Worm (Caenorhabditis elegans) whole organism, L2 larva: Measurements from ENCODE around the gene Y53F4B.39.

ENCODE experiments used
- C34F6.9 ChIP-seq: fragments of 150-350 bp; optimal IDR thresholded peaks from 2 replicates; lab custom pipeline; 2014; ENCODE audit warnings: missing biosample characterization, missing genetic modification characterization
- F13H6.1 ChIP-seq: sonication (generic microtip); optimal IDR thresholded peaks from 2 replicates; lab custom pipeline; 2016; ENCODE audit warnings: missing genetic modification characterization, missing compliant biosample characterization
- Y55F3AM.14 ChIP-seq: fragments of 200-800 bp; sonication (Bioruptor generic); optimal IDR thresholded peaks from 2 replicates; lab custom pipeline; 2018; ENCODE audit warnings: mild to moderate bottlenecking, missing genetic modification characterization, missing compliant biosample characterization
- ZK546.5 ChIP-seq: sonication (generic microtip); optimal IDR thresholded peaks from 2 replicates; lab custom pipeline; 2017; ENCODE audit warnings: missing biosample characterization, missing genetic modification characterization
- alr-1 ChIP-seq: fragments of 150-350 bp; optimal IDR thresholded peaks from 2 replicates; lab custom pipeline; 2014; ENCODE audit warnings: missing biosample characterization, missing genetic modification characterization
- ama-1 ChIP-seq: fragments of 150-350 bp; optimal IDR thresholded peaks from 2 replicates; lab custom pipeline; 2018; ENCODE audit warnings: inconsistent platforms
- blmp-1 ChIP-seq: sonication (generic microtip); optimal IDR thresholded peaks from 2 replicates; lab custom pipeline; 2017; ENCODE audit warnings: missing genetic modification characterization, mild to moderate bottlenecking, missing compliant biosample characterization, antibody characterized with exemption, moderate library complexity; ENCODE audit not compliant: insufficient read depth
- ceh-16 ChIP-seq: fragments of 150-350 bp; optimal IDR thresholded peaks from 2 replicates; lab custom pipeline; 2014; ENCODE audit warnings: missing biosample characterization, missing genetic modification characterization
- crh-2 ChIP-seq: sonication (generic microtip); optimal IDR thresholded peaks from 2 replicates; lab custom pipeline; 2017; ENCODE audit warnings: missing biosample characterization, missing genetic modification characterization
- dmd-4 ChIP-seq: sonication (generic microtip); optimal IDR thresholded peaks from 2 replicates; lab custom pipeline; 2017; ENCODE audit warnings: missing biosample characterization, missing genetic modification characterization
- egl-27 ChIP-seq: sonication (generic microtip); optimal IDR thresholded peaks from 3 replicates; lab custom pipeline; 2017; ENCODE audit warnings: missing biosample characterization, missing genetic modification reagents, missing genetic modification characterization
- elt-3 ChIP-seq: sonication (generic microtip); optimal IDR thresholded peaks from 2 replicates; lab custom pipeline; 2017; ENCODE audit warnings: missing biosample characterization, missing genetic modification characterization
- gmeb-1 ChIP-seq: fragments of 150-350 bp; optimal IDR thresholded peaks from 2 replicates; lab custom pipeline; 2014; ENCODE audit warnings: missing biosample characterization, missing genetic modification characterization
- lin-11 ChIP-seq: fragments of 150-350 bp; sonication (generic microtip); optimal IDR thresholded peaks from 2 replicates; lab custom pipeline; 2014; ENCODE audit warnings: missing biosample characterization, missing genetic modification characterization, inconsistent platforms, mixed read lengths
- lin-13 ChIP-seq: fragments of 150-350 bp; optimal IDR thresholded peaks from 2 replicates; lab custom pipeline; 2014; ENCODE audit warnings: missing biosample characterization, missing genetic modification reagents, missing genetic modification characterization
- lin-39 ChIP-seq: fragments of 150-350 bp; optimal IDR thresholded peaks from 2 replicates; lab custom pipeline; 2014; ENCODE audit warnings: missing biosample characterization, missing genetic modification reagents, missing genetic modification characterization
- lsy-2 ChIP-seq, 2 experiments: fragments of 150-350 bp in 1 of 2; sonication (generic microtip) in 1 of 2; optimal IDR thresholded peaks; 2 replicates each; lab custom pipeline; 2014 to 2017; ENCODE audit warnings: missing biosample characterization in 2 of 2, missing genetic modification characterization in 2 of 2
- mab-5 ChIP-seq: fragments of 150-350 bp; optimal IDR thresholded peaks from 2 replicates; lab custom pipeline; 2014; ENCODE audit warnings: missing biosample characterization, missing genetic modification characterization
- mbf-1 ChIP-seq: sonication (generic microtip); optimal IDR thresholded peaks from 2 replicates; lab custom pipeline; 2017; ENCODE audit warnings: missing biosample characterization, missing genetic modification characterization
- mdl-1 ChIP-seq, 2 experiments: fragments of 150-350 bp in 1 of 2; sonication (generic microtip) in 1 of 2; optimal IDR thresholded peaks; 2 replicates each; lab custom pipeline; 2017; ENCODE audit warnings: missing biosample characterization in 2 of 2, missing genetic modification characterization in 2 of 2
- nhr-11 ChIP-seq: fragments of 150-350 bp; optimal IDR thresholded peaks from 2 replicates; lab custom pipeline; 2014; ENCODE audit warnings: missing biosample characterization, missing genetic modification characterization
- nhr-12 ChIP-seq: fragments of 150-350 bp; optimal IDR thresholded peaks from 2 replicates; lab custom pipeline; 2014; ENCODE audit warnings: missing biosample characterization, missing genetic modification characterization
- nhr-129 ChIP-seq: fragments of 150-350 bp; optimal IDR thresholded peaks from 2 replicates; lab custom pipeline; 2014; ENCODE audit warnings: missing biosample characterization, missing genetic modification characterization
- nhr-21 ChIP-seq: fragments of 150-350 bp; optimal IDR thresholded peaks from 2 replicates; lab custom pipeline; 2014; ENCODE audit warnings: missing biosample characterization, missing genetic modification characterization
- nhr-23 ChIP-seq: fragments of 150-350 bp; optimal IDR thresholded peaks from 2 replicates; lab custom pipeline; 2014; ENCODE audit warnings: missing biosample characterization, missing genetic modification reagents, missing genetic modification characterization
- nhr-237 ChIP-seq: fragments of 150-350 bp; optimal IDR thresholded peaks from 2 replicates; lab custom pipeline; 2014; ENCODE audit warnings: missing biosample characterization, missing genetic modification characterization
- nhr-25 ChIP-seq: fragments of 150-350 bp; sonication (generic microtip); optimal IDR thresholded peaks from 3 replicates; lab custom pipeline; 2014; ENCODE audit warnings: missing biosample characterization, missing genetic modification characterization
- nhr-6 ChIP-seq: fragments of 150-350 bp; optimal IDR thresholded peaks from 2 replicates; lab custom pipeline; 2014; ENCODE audit warnings: missing biosample characterization, missing genetic modification characterization
- nhr-77 ChIP-seq: fragments of 150-350 bp; optimal IDR thresholded peaks from 2 replicates; lab custom pipeline; 2014; ENCODE audit warnings: missing biosample characterization, missing genetic modification characterization
- peb-1 ChIP-seq: fragments of 150-350 bp; optimal IDR thresholded peaks from 2 replicates; lab custom pipeline; 2014; ENCODE audit warnings: missing biosample characterization, missing genetic modification characterization
- sem-4 ChIP-seq: fragments of 150-350 bp; optimal IDR thresholded peaks from 2 replicates; lab custom pipeline; 2014; ENCODE audit warnings: missing biosample characterization, missing genetic modification reagents, missing genetic modification characterization
- skn-1 ChIP-seq: sonication (generic microtip); optimal IDR thresholded peaks from 2 replicates; lab custom pipeline; 2017; ENCODE audit warnings: missing biosample characterization, missing genetic modification characterization
- sma-3 ChIP-seq: sonication (generic microtip); optimal IDR thresholded peaks from 2 replicates; lab custom pipeline; 2016; ENCODE audit warnings: missing genetic modification reagents, missing genetic modification characterization, missing compliant biosample characterization
- sma-9 ChIP-seq, 2 experiments: fragments of 150-350 bp in 1 of 2; sonication (generic microtip) in 1 of 2; optimal IDR thresholded peaks; 2 replicates each; lab custom pipeline; 2014 to 2016; ENCODE audit warnings: missing genetic modification characterization in 2 of 2, mild to moderate bottlenecking in 1 of 2, missing biosample characterization in 1 of 2, missing compliant biosample characterization in 1 of 2, missing genetic modification reagents in 1 of 2, moderate library complexity in 1 of 2
- snpc-4 ChIP-seq: fragments of 150-350 bp; optimal IDR thresholded peaks from 2 replicates; lab custom pipeline; 2014; ENCODE audit warnings: missing biosample characterization, missing genetic modification characterization
- unc-39 ChIP-seq: fragments of 150-350 bp; optimal IDR thresholded peaks from 2 replicates; lab custom pipeline; 2014; ENCODE audit warnings: missing biosample characterization, missing genetic modification characterization
- zag-1 ChIP-seq: fragments of 150-350 bp; optimal IDR thresholded peaks from 2 replicates; lab custom pipeline; 2014; ENCODE audit warnings: missing biosample characterization, missing genetic modification characterization
- ztf-1 ChIP-seq: fragments of 200-800 bp; sonication (Bioruptor generic); conservative IDR thresholded peaks from 2 replicates; pipeline ENCODE4 v1.3.6; 2022; ENCODE audit warnings: missing genetic modification characterization, missing compliant biosample characterization

Y53F4B.39 gene

DNA sequence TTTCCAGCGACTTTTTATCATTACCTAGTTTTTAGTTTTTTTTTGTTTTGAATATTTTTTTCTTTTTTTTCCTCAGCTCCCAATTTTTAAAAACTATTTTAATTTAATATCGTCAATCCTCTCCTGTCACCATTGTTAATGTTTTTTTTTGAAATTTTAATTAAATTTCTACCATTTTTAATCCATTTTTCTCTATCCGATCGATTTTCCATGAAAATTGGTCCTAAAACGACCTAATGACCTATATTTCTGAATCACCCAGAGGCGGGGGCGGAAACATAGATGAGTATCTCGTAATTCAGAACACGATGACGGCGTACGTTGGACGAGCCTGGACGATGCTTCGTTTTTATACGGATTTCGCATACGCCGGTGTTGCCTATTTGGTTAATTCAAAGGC, at the start of gene Y53F4B.39:
Gene Y53F4B.39, plus strand, starts transcription at position 301 of the 400 bp plus-strand sequence.
- TF ChIP-seq nhr-11 (tag; lab: Kevin White, UChicago) (no peak), nhr-237 (tag; lab: Kevin White, UChicago) (no peak), mbf-1 (tag; lab: Kevin White, UChicago) (no peak), mdl-1 (tag; optimal IDR thresholded peaks at IDR 0.05; lab: Kevin White, UChicago) (no peak), snpc-4 (tag; lab: Kevin White, UChicago) (no peak), lin-13 (GFP tag; lab: Kevin White, UChicago) (no peak), nhr-12 (tag; lab: Kevin White, UChicago) (no peak), zag-1 (tag; lab: Kevin White, UChicago) (no peak), nhr-25 (tag; lab: Kevin White, UChicago) (no peak), lin-11 (tag; lab: Kevin White, UChicago) (no peak), elt-3 (no peak)
- TF ChIP-seq, all 48 proteins: peak for 0

DNA sequence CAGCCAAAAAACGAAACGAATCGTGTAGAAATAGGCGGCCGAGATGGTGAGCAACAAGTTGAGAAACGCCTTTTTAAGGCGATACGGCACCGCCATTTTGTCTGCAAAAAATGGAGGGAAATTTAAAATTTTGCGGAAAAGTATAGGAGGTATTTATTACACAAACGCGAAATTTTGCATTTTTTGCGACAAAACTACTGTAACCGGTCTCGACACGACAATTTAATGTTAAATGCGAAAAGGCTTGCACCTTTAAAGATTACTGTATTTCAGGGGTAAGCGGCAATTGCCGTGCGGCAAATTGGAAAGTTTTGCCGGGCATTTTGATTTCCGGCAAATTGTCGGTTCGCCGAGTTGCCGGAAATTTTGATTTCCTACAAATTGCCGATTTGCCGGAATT, 38.4 kb upstream of the Y53F4B.39 start, which contains the start of gene Y53F4B.18:
Gene Y53F4B.18, minus strand, starts transcription at position 101 of the 400 bp plus-strand sequence.
- TF ChIP-seq gmeb-1 = no peak
- no peak for TF ChIP-seq Y55F3AM.14 (GFP tag; lab: Kevin White, UChicago)
- no peak for TF ChIP-seq nhr-23 (tag; lab: Kevin White, UChicago)
- TF ChIP-seq peb-1 = no peak
- TF ChIP-seq lin-13 (GFP tag; lab: Kevin White, UChicago) = no peak
- no peak for TF ChIP-seq egl-27 (tag; lab: Kevin White, UChicago)
- no peak for TF ChIP-seq alr-1 (tag; lab: Kevin White, UChicago)
- TF ChIP-seq nhr-6 (tag; lab: Kevin White, UChicago) = no peak
- no peak for TF ChIP-seq nhr-237 (tag; lab: Kevin White, UChicago)
- TF ChIP-seq nhr-129 (tag; lab: Kevin White, UChicago) = no peak
- TF ChIP-seq ceh-16 (tag; lab: Kevin White, UChicago) = no peak
- TF ChIP-seq nhr-25 (tag; lab: Kevin White, UChicago) = no peak
- no peak for TF ChIP-seq mab-5
- TF ChIP-seq dmd-4 (tag; lab: Kevin White, UChicago) = no peak
- no peak for TF ChIP-seq nhr-21
- TF ChIP-seq ztf-1 (GFP tag; lab: Robert Waterston, UW) = no peak
- TF ChIP-seq lsy-2 (tag; optimal IDR thresholded peaks at IDR 0.05; lab: Kevin White, UChicago) = no peak
- no peak for TF ChIP-seq lin-11 (tag; lab: Kevin White, UChicago)
- TF ChIP-seq nhr-77 (tag; lab: Kevin White, UChicago) = no peak

DNA sequence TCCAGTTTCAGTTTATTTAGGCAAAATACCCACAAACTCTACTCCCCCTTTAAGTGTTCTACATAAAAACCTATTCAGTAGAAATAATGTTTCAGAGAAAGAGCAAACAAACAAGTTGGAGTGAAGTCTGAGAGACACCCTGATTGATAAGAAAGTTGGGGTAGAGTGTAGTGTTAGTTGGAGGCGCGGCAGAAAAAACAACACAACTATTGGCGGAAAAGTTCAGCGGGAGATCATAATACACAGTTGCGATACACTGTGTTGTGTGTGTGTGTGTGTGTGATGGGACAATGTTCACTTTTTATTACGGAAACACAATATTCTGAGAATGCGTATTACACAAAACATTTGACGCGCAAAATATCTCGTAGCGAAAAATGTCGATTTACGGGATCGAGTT, 35.2 kb upstream of the Y53F4B.39 start:
- TF ChIP-seq nhr-129 (tag; lab: Kevin White, UChicago) (peak; percentile 43), F13H6.1 (tag; lab: Kevin White, UChicago) (peak; percentile 2), ZK546.5 (no peak), blmp-1 (tag; lab: Kevin White, UChicago) (no peak), skn-1 (tag; lab: Kevin White, UChicago) (no peak), nhr-12 (tag; lab: Kevin White, UChicago) (no peak), sma-3 (GFP tag; lab: Kevin White, UChicago) (peak; percentile 18)

- TF ChIP-seq nhr-25 (tag; lab: Kevin White, UChicago) (no peak), Y55F3AM.14 (GFP tag; lab: Kevin White, UChicago) (no peak), ZK546.5 (no peak), zag-1 (tag; lab: Kevin White, UChicago) (no peak)
These were observed 33.0 kb upstream of the Y53F4B.39 start, which contains the start of gene Y53F4B.19 for ce11 chrII:15076778-15077435. Gene Y53F4B.19 (plus strand): TSS chrII:15076934.

- no peak for TF ChIP-seq crh-2 (tag; lab: Kevin White, UChicago)
- no peak for TF ChIP-seq lin-11 (tag; lab: Kevin White, UChicago)
- TF ChIP-seq unc-39 (tag; lab: Kevin White, UChicago) = no peak
- no peak for TF ChIP-seq F13H6.1 (tag; lab: Kevin White, UChicago)
- no peak for TF ChIP-seq ztf-1 (GFP tag; lab: Robert Waterston, UW)
- TF ChIP-seq egl-27 (tag; lab: Kevin White, UChicago) = no peak
- no peak for TF ChIP-seq mab-5
- no peak for TF ChIP-seq sma-9 (GFP tag; optimal IDR thresholded peaks at IDR 0.05; lab: Kevin White, UChicago)
- no peak for TF ChIP-seq sma-9 (tag; optimal IDR thresholded peaks at IDR 0.05; lab: Kevin White, UChicago)
- TF ChIP-seq sem-4 (tag; lab: Kevin White, UChicago) = no peak
- TF ChIP-seq Y55F3AM.14 (GFP tag; lab: Kevin White, UChicago) = no peak
- TF ChIP-seq mbf-1 (tag; lab: Kevin White, UChicago) = no peak
- no peak for TF ChIP-seq ama-1 (lab: Kevin White, UChicago)
- TF ChIP-seq lsy-2 (tag; optimal IDR thresholded peaks at IDR 0.05; lab: Kevin White, UChicago) = no peak
- no peak for TF ChIP-seq alr-1 (tag; lab: Kevin White, UChicago)
- TF ChIP-seq C34F6.9 (tag; lab: Kevin White, UChicago) = no peak
- TF ChIP-seq lin-39 (tag; lab: Kevin White, UChicago) = no peak
These were observed 29.4 kb upstream of the Y53F4B.39 start for ce11 chrII:15080535-15080934.
